Fruit fly (Drosophila melanogaster): ENCODE measurements around the gene CG12182.

CG12182 gene

DNA sequence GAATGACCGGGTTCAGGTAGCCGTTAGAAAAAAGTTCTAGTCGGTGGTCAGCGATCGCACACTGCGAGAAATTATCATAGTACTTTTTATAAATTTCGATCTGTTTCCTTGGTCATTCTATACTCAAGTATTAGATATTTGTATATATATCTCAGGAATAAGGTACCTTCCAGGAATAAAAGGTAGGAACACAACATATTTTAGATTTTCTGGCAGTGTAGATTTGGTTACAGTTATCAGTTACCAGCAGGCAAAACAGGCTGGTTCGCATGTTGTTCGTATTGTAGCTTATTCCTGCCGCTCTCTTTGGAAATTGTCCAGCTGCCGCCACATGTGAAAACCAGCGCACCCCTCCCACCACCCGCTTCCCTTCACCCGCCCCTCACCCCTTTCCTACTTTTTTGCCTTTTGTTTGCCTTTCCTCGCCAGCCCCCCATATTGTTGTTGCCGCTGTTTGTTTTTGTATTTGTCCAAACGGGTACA, 18.0 kb downstream of the CG12182 start:
- TF ChIP-seq CG6792 (GFP tag; optimal IDR thresholded peaks at IDR 0.05) = peak; percentile 63
- peak; percentile 55 for TF ChIP-seq Sox15 (GFP tag; optimal IDR thresholded peaks at IDR 0.05)
- peak; percentile 59 for TF ChIP-seq CG10631 (GFP tag; optimal IDR thresholded peaks at IDR 0.05)
- TF ChIP-seq svp (GFP tag) = peak; percentile 92
- peak; percentile 35 for TF ChIP-seq CG8319 (GFP tag; optimal IDR thresholded peaks at IDR 0.05)
- peak; percentile 86 for TF ChIP-seq topi (GFP tag; optimal IDR thresholded peaks at IDR 0.05)
- peak; percentile 13 for TF ChIP-seq CG6854 (GFP tag; optimal IDR thresholded peaks at IDR 0.05)
- peak; percentile 29 for TF ChIP-seq Blimp-1 (GFP tag; optimal IDR thresholded peaks at IDR 0.05)
- peak; percentile 67 for TF ChIP-seq CG10669 (GFP tag; optimal IDR thresholded peaks at IDR 0.05)
- peak; percentile 53; the same call in 1 of the 2 replicates for TF ChIP-seq CG11294 (GFP tag; IDR thresholded peaks at IDR 0.05)
- TF ChIP-seq CG1621 (tag; optimal IDR thresholded peaks at IDR 0.05) = no peak
- peak; percentile 79 for TF ChIP-seq achi (GFP tag; optimal IDR thresholded peaks at IDR 0.05)
- TF ChIP-seq lz (GFP tag; optimal IDR thresholded peaks at IDR 0.05) = peak; percentile 71
- TF ChIP-seq acj6 (GFP tag; optimal IDR thresholded peaks at IDR 0.05) = peak; percentile 77
- TF ChIP-seq CG11902 (GFP tag; optimal IDR thresholded peaks at IDR 0.05) = peak; percentile 62
- no peak for TF ChIP-seq CG16779 (tag; optimal IDR thresholded peaks at IDR 0.05)
- TF ChIP-seq Eip75B (GFP tag; optimal IDR thresholded peaks at IDR 0.05) = peak; percentile 46
- peak; percentile 59 for TF ChIP-seq CG11762 (GFP tag; optimal IDR thresholded peaks at IDR 0.05; ENCODE audit: insufficient read depth)
- peak; percentile 70 for TF ChIP-seq Ets96B (tag; optimal IDR thresholded peaks at IDR 0.05)
- peak; percentile 79 for TF ChIP-seq cyc (GFP tag; optimal IDR thresholded peaks at IDR 0.05)
- TF ChIP-seq esn (GFP tag; optimal IDR thresholded peaks at IDR 0.05) = peak; percentile 73
- peak; percentile 81 for TF ChIP-seq Met (GFP tag; optimal IDR thresholded peaks at IDR 0.05)
- peak; percentile 83 for TF ChIP-seq Sox14 (GFP tag; optimal IDR thresholded peaks at IDR 0.05)
- no peak for TF ChIP-seq fd85E (GFP tag; optimal IDR thresholded peaks at IDR 0.05)
- TF ChIP-seq CG3919 (GFP tag; optimal IDR thresholded peaks at IDR 0.05) = peak; percentile 75
- peak; percentile 25 for TF ChIP-seq dsx (GFP tag; optimal IDR thresholded peaks at IDR 0.05; ENCODE audit: poor library complexity, severe bottlenecking)
- TF ChIP-seq CG8119 (GFP tag; IDR thresholded peaks at IDR 0.05) = peak; percentile 96
- TF ChIP-seq ss (GFP tag; optimal IDR thresholded peaks at IDR 0.05) = peak in 1 of 2 experiments; percentile 33
- TF ChIP-seq vri (GFP tag; optimal IDR thresholded peaks at IDR 0.05) = peak; percentile 56
- TF ChIP-seq Lpt (GFP tag; optimal IDR thresholded peaks at IDR 0.05) = peak; percentile 75
- TF ChIP-seq CG6276 (GFP tag; optimal IDR thresholded peaks at IDR 0.05) = peak; percentile 88
- TF ChIP-seq CG4318 (GFP tag; optimal IDR thresholded peaks at IDR 0.05) = peak; percentile 76
- TF ChIP-seq eg (GFP tag; IDR thresholded peaks at IDR 0.05) = peak; percentile 94
- peak; percentile 24 for TF ChIP-seq Ets21C (GFP tag; optimal IDR thresholded peaks at IDR 0.05)
- TF ChIP-seq net (GFP tag; optimal IDR thresholded peaks at IDR 0.05) = peak; percentile 62
- TF ChIP-seq salr (GFP tag; optimal IDR thresholded peaks at IDR 0.05) = peak in 1 of 2 experiments; percentile 8
- peak; percentile 17 for TF ChIP-seq spab (GFP tag; optimal IDR thresholded peaks at IDR 0.05)
- TF ChIP-seq Eip78C (GFP tag) = peak; percentile 85
- TF ChIP-seq CG8632 (GFP tag; optimal IDR thresholded peaks at IDR 0.05) = peak; percentile 69
- peak; percentile 59 for TF ChIP-seq CG6808 (GFP tag; optimal IDR thresholded peaks at IDR 0.05)
- TF ChIP-seq CG34406 (GFP tag; optimal IDR thresholded peaks at IDR 0.05) = peak; percentile 69
- peak; percentile 96 for TF ChIP-seq CG15336 (GFP tag; IDR thresholded peaks at IDR 0.05)
- peak; percentile 93 for TF ChIP-seq CG32006 (GFP tag; optimal IDR thresholded peaks at IDR 0.05)
- TF ChIP-seq Smox (GFP tag; optimal IDR thresholded peaks at IDR 0.05) = peak; percentile 56
- TF ChIP-seq fd59A (GFP tag; optimal IDR thresholded peaks at IDR 0.05) = peak; percentile 36
- peak; percentile 84 for TF ChIP-seq fkh (GFP tag; optimal IDR thresholded peaks at IDR 0.05)
- peak; percentile 89 for TF ChIP-seq Hr4 (GFP tag; optimal IDR thresholded peaks at IDR 0.05)
- peak; percentile 90 for TF ChIP-seq CG6163 (GFP tag; IDR thresholded peaks at IDR 0.05)
- TF ChIP-seq CG7368 (GFP tag; optimal IDR thresholded peaks at IDR 0.05) = peak; percentile 52
- peak; percentile 71 for TF ChIP-seq Gug (GFP tag; IDR thresholded peaks at IDR 0.05)
- no peak for TF ChIP-seq Hr38 (GFP tag; optimal IDR thresholded peaks at IDR 0.05)
- peak; percentile 26 for TF ChIP-seq Eip93F (GFP tag; optimal IDR thresholded peaks at IDR 0.05)

Data from whole organism, prepupa.